Worm (Caenorhabditis elegans) whole organism, L3 larva: ENCODE results near the gene str-196.

Experiments used
- lin-39 ChIP-seq: fragments of 150-350 bp; optimal IDR thresholded peaks from 2 replicates; lab custom pipeline; 2018; ENCODE audit warnings: missing biosample characterization, missing genetic modification reagents, missing genetic modification characterization
- nhr-28 ChIP-seq: fragments of 150-350 bp; optimal IDR thresholded peaks from 2 replicates; lab custom pipeline; 2014; ENCODE audit warnings: missing biosample characterization, missing genetic modification characterization
- pqm-1 ChIP-seq: fragments of 150-350 bp; optimal IDR thresholded peaks from 2 replicates; lab custom pipeline; 2017; ENCODE audit warnings: missing biosample characterization, missing genetic modification characterization, inconsistent platforms

ce11 chrV:446988-447387, 44.5 kb upstream of the str-196 start:
- TF ChIP-seq lin-39 (tag; lab: Kevin White, UChicago) (no peak), pqm-1 (tag; lab: Kevin White, UChicago) (no peak), nhr-28 (tag; lab: Kevin White, UChicago) (no peak)
